Worm (Caenorhabditis elegans) whole organism, L4/young adult: ENCODE results near the gene cpna-3.

ENCODE experiments used
- W03F9.2 ChIP-seq: fragments of 150-350 bp; optimal IDR thresholded peaks from 2 replicates; lab custom pipeline; 2014; ENCODE audit warnings: missing biosample characterization, missing genetic modification characterization
- dao-5 ChIP-seq: sonication (generic microtip); optimal IDR thresholded peaks from 2 replicates; lab custom pipeline; 2016; ENCODE audit warnings: missing genotype, missing genetic modification characterization, moderate library complexity, missing compliant biosample characterization
- him-1 ChIP-seq: sonication (generic microtip); optimal IDR thresholded peaks from 2 replicates; lab custom pipeline; 2016; ENCODE audit warnings: missing genotype, missing genetic modification reagents, missing genetic modification characterization, missing compliant biosample characterization

- TF ChIP-seq him-1 (tag; lab: Kevin White, UChicago) (peak; percentile 66), dao-5 (tag; lab: Kevin White, UChicago) (no peak), W03F9.2 (tag; lab: Kevin White, UChicago) (peak; percentile 72)
Observed at ce11 chrIV:9074244-9074723, 22.4 kb upstream of the cpna-3 start, which contains the start of gene mppb-1.
